Worm (Caenorhabditis elegans) whole organism, late embryonic: ENCODE data around the gene slc-28.2.

Experiments used
- C08G9.2 ChIP-seq: sonication (generic microtip); optimal IDR thresholded peaks from 2 replicates; lab custom pipeline; 2016; ENCODE audit warnings: mild to moderate bottlenecking, missing genetic modification characterization, moderate library complexity, missing compliant biosample characterization
- C38D4.7 ChIP-seq: fragments of 200-800 bp; sonication (Bioruptor generic); optimal IDR thresholded peaks from 2 replicates; lab custom pipeline; 2018; ENCODE audit warnings: mild to moderate bottlenecking, missing genetic modification characterization, moderate library complexity, missing compliant biosample characterization
- K02D7.2 ChIP-seq: sonication (generic microtip); optimal IDR thresholded peaks from 2 replicates; lab custom pipeline; 2017; ENCODE audit warnings: mild to moderate bottlenecking, missing genetic modification characterization, missing compliant biosample characterization
- Y22D7AL.16 ChIP-seq: sonication (generic microtip); optimal IDR thresholded peaks from 2 replicates; lab custom pipeline; 2016; ENCODE audit warnings: missing genetic modification characterization, missing compliant biosample characterization
- ahr-1 ChIP-seq: sonication (generic microtip); optimal IDR thresholded peaks from 2 replicates; lab custom pipeline; 2016; ENCODE audit warnings: missing genetic modification characterization, missing compliant biosample characterization
- ama-1 ChIP-seq: fragments of 150-350 bp; optimal IDR thresholded peaks from 2 replicates; lab custom pipeline; 2014
- ceh-2 ChIP-seq: sonication (generic microtip); optimal IDR thresholded peaks from 2 replicates; lab custom pipeline; 2016; ENCODE audit warnings: missing genotype, missing genetic modification characterization, missing compliant biosample characterization
- ceh-22 ChIP-seq: sonication (generic microtip); optimal IDR thresholded peaks from 2 replicates; lab custom pipeline; 2017; ENCODE audit warnings: missing biosample characterization, missing genetic modification characterization
- ceh-24 ChIP-seq: sonication (generic microtip); optimal IDR thresholded peaks from 2 replicates; lab custom pipeline; 2016; ENCODE audit warnings: mild to moderate bottlenecking, missing genetic modification characterization, missing compliant biosample characterization
- ceh-30 ChIP-seq: fragments of 150-350 bp; optimal IDR thresholded peaks from 2 replicates; lab custom pipeline; 2014; ENCODE audit warnings: missing biosample characterization, missing genetic modification characterization
- ceh-31 ChIP-seq: sonication (generic microtip); optimal IDR thresholded peaks from 2 replicates; lab custom pipeline; 2016; ENCODE audit warnings: missing genetic modification characterization, missing compliant biosample characterization
- ceh-34 ChIP-seq: sonication (generic microtip); optimal IDR thresholded peaks from 2 replicates; lab custom pipeline; 2016; ENCODE audit warnings: mild to moderate bottlenecking, missing genetic modification characterization, missing compliant biosample characterization
- ceh-45 ChIP-seq: fragments of 200-800 bp; sonication (Bioruptor generic); IDR thresholded peaks from 2 replicates; pipeline ENCODE4 v1.3.6; 2022; ENCODE audit warnings: missing genetic modification reagents, missing genetic modification characterization, missing compliant biosample characterization
- ceh-48 ChIP-seq: sonication (generic microtip); optimal IDR thresholded peaks from 2 replicates; lab custom pipeline; 2016; ENCODE audit warnings: missing genetic modification characterization, inconsistent platforms, missing compliant biosample characterization
- ceh-6 ChIP-seq: fragments of 200-800 bp; sonication (Bioruptor generic); optimal IDR thresholded peaks from 2 replicates; lab custom pipeline; 2018; ENCODE audit warnings: mild to moderate bottlenecking, missing genetic modification characterization, missing compliant biosample characterization
- che-1 ChIP-seq: sonication (generic microtip); optimal IDR thresholded peaks from 2 replicates; lab custom pipeline; 2016; ENCODE audit warnings: mild to moderate bottlenecking, missing genetic modification characterization, missing compliant biosample characterization
- dve-1 ChIP-seq: sonication (generic microtip); optimal IDR thresholded peaks from 2 replicates; lab custom pipeline; 2017; ENCODE audit warnings: antibody characterized with exemption, mild to moderate bottlenecking, missing genetic modification characterization, missing compliant biosample characterization
- elt-2 ChIP-seq: sonication (generic microtip); optimal IDR thresholded peaks from 2 replicates; lab custom pipeline; 2016; ENCODE audit warnings: missing genetic modification reagents, missing genetic modification characterization, missing compliant biosample characterization
- ets-4 ChIP-seq: sonication (generic microtip); optimal IDR thresholded peaks from 2 replicates; lab custom pipeline; 2016; ENCODE audit warnings: missing genetic modification characterization, missing compliant biosample characterization
- hlh-13 ChIP-seq: fragments of 200-800 bp; sonication (Bioruptor generic); optimal IDR thresholded peaks from 2 replicates; lab custom pipeline; 2018; ENCODE audit warnings: mild to moderate bottlenecking, missing genetic modification characterization, missing compliant biosample characterization
- hlh-30 ChIP-seq: sonication (generic microtip); optimal IDR thresholded peaks from 2 replicates; lab custom pipeline; 2017; ENCODE audit warnings: antibody characterized with exemption, missing genetic modification characterization, missing compliant biosample characterization; ENCODE audit not compliant: insufficient read depth
- hlh-6 ChIP-seq: sonication (generic microtip); optimal IDR thresholded peaks from 2 replicates; lab custom pipeline; 2016; ENCODE audit warnings: missing genotype, missing genetic modification characterization, missing compliant biosample characterization
- hlh-8 ChIP-seq: sonication (generic microtip); optimal IDR thresholded peaks from 2 replicates; lab custom pipeline; 2016; ENCODE audit warnings: missing genotype, missing genetic modification characterization, missing compliant biosample characterization
- lim-6 ChIP-seq: sonication (generic microtip); optimal IDR thresholded peaks from 2 replicates; lab custom pipeline; 2016; ENCODE audit warnings: missing genetic modification characterization, missing compliant biosample characterization
- nfya-1 ChIP-seq: sonication (generic microtip); optimal IDR thresholded peaks from 2 replicates; lab custom pipeline; 2017; ENCODE audit warnings: missing genetic modification characterization, mild to moderate bottlenecking, missing compliant biosample characterization, antibody characterized with exemption, moderate library complexity
- npax-4 ChIP-seq: sonication (generic microtip); optimal IDR thresholded peaks from 2 replicates; lab custom pipeline; 2016; ENCODE audit warnings: missing genetic modification characterization, missing compliant biosample characterization
- odd-2 ChIP-seq: sonication (generic microtip); optimal IDR thresholded peaks from 2 replicates; lab custom pipeline; 2017; ENCODE audit warnings: antibody characterized with exemption, mild to moderate bottlenecking, missing genetic modification characterization, missing compliant biosample characterization
- pag-3 ChIP-seq: sonication (generic microtip); optimal IDR thresholded peaks from 2 replicates; lab custom pipeline; 2016; ENCODE audit warnings: missing compliant biosample characterization, missing genetic modification characterization, borderline replicate concordance
- pat-9 ChIP-seq: fragments of 200-800 bp; sonication (Bioruptor generic); optimal IDR thresholded peaks from 2 replicates; lab custom pipeline; 2018; ENCODE audit warnings: mild to moderate bottlenecking, missing genetic modification characterization, moderate library complexity, missing compliant biosample characterization
- pqm-1 ChIP-seq: sonication (generic microtip); optimal IDR thresholded peaks from 2 replicates; lab custom pipeline; 2016; ENCODE audit warnings: missing genetic modification characterization, missing compliant biosample characterization
- pros-1 ChIP-seq: fragments of 150-350 bp; optimal IDR thresholded peaks from 2 replicates; lab custom pipeline; 2014; ENCODE audit warnings: missing biosample characterization, missing genetic modification reagents, missing genetic modification characterization
- ref-2 ChIP-seq: sonication (generic microtip); optimal IDR thresholded peaks from 2 replicates; lab custom pipeline; 2016; ENCODE audit warnings: missing genetic modification characterization, missing compliant biosample characterization
- rnt-1 ChIP-seq: sonication (generic microtip); optimal IDR thresholded peaks from 2 replicates; lab custom pipeline; 2016; ENCODE audit warnings: missing genetic modification characterization, missing compliant biosample characterization
- syd-9 ChIP-seq: sonication (generic microtip); optimal IDR thresholded peaks from 2 replicates; lab custom pipeline; 2016; ENCODE audit warnings: mild to moderate bottlenecking, missing genetic modification characterization, moderate library complexity, missing compliant biosample characterization
- tbx-2 ChIP-seq: sonication (generic microtip); optimal IDR thresholded peaks from 2 replicates; lab custom pipeline; 2016; ENCODE audit warnings: missing genetic modification characterization, missing compliant biosample characterization
- tbx-7 ChIP-seq: sonication (generic microtip); optimal IDR thresholded peaks from 2 replicates; lab custom pipeline; 2016; ENCODE audit warnings: missing genotype, missing genetic modification characterization, missing compliant biosample characterization
- unc-42 ChIP-seq: sonication (generic microtip); optimal IDR thresholded peaks from 2 replicates; lab custom pipeline; 2016; ENCODE audit warnings: missing genotype, missing genetic modification characterization, missing compliant biosample characterization
- unc-55 ChIP-seq: sonication (generic microtip); optimal IDR thresholded peaks from 2 replicates; lab custom pipeline; 2017; ENCODE audit warnings: missing biosample characterization, missing genetic modification reagents, missing genetic modification characterization
- unc-86 ChIP-seq: sonication (generic microtip); optimal IDR thresholded peaks from 2 replicates; lab custom pipeline; 2016; ENCODE audit warnings: missing genetic modification characterization, missing compliant biosample characterization
- zip-5 ChIP-seq: sonication (generic microtip); optimal IDR thresholded peaks from 2 replicates; lab custom pipeline; 2016; ENCODE audit warnings: missing genetic modification characterization, missing compliant biosample characterization
- ztf-16 ChIP-seq: sonication (generic microtip); optimal IDR thresholded peaks from 2 replicates; lab custom pipeline; 2017; ENCODE audit warnings: missing genetic modification characterization, missing compliant biosample characterization

Gene slc-28.2

DNA sequence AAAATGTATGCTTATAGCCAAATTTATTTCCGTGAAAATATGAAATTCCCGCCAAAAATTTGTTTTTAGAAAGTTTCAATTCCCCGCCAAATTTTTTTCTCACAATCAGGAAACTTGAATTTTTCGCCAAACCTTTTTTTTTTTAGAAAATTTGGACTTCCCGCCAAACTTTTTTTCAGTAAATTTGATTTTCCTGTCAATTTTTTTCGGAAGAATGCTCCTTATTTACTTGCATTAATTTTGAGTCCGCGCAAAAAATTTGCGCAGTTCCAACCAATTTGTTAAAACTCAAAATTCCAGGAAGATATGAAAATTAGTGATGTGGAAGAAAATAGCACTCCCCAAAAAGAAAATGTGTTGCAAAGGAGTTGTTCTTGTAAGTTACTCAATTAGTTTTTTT lies at the start of gene slc-28.2:
Gene slc-28.2, plus strand, starts transcription at position 301 of the 400 bp plus-strand sequence.
- no peak for TF ChIP-seq che-1 (tag; lab: Kevin White, UChicago)
- no peak for TF ChIP-seq elt-2
- TF ChIP-seq hlh-13 (GFP tag; lab: Kevin White, UChicago) = no peak
- TF ChIP-seq ceh-45 (GFP tag; lab: Robert Waterston, UW) = no peak

ce11 chrV:3413010-3413409 lies 47.0 kb upstream of the slc-28.2 start, which contains the start of gene txt-11:
TSS of gene txt-11 (plus strand) at chrV:3413310.
- TF ChIP-seq ceh-24 (tag; lab: Kevin White, UChicago) (no peak), unc-55 (GFP tag; lab: Kevin White, UChicago) (no peak), rnt-1 (tag; lab: Kevin White, UChicago) (no peak), C38D4.7 (GFP tag; lab: Kevin White, UChicago) (no peak), tbx-7 (tag; lab: Kevin White, UChicago) (no peak), Y22D7AL.16 (tag; lab: Kevin White, UChicago) (no peak), ceh-31 (tag; lab: Kevin White, UChicago) (no peak), syd-9 (tag; lab: Kevin White, UChicago) (no peak), hlh-30 (tag; lab: Kevin White, UChicago) (no peak)

DNA sequence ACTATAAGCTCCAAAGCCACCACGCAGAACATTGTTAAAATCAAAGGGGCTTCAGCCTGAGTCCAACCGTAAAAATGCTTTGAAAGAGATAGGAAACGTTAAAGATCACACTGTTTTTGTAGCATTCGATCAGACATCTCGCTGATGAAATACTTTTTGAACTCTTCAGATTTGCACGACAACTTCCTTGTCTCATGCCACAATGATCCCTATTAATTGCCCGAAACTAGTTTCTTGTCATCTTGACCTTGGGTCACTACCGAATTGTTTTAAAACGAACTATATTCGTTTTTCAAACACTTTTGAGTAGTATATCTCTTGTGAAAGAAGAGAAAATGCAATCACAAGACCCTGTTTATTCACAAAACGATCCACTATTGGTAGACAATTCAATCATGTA lies 42.1 kb upstream of the slc-28.2 start, which contains the start of gene T20D4.3:
Gene T20D4.3, plus strand, starts transcription at position 301 of the 400 bp plus-strand sequence.
- TF ChIP-seq odd-2 (no peak), ceh-34 (tag; lab: Kevin White, UChicago) (no peak), ceh-30 (tag; lab: Kevin White, UChicago) (no peak), lim-6 (no peak), che-1 (tag; lab: Kevin White, UChicago) (no peak), hlh-8 (no peak), hlh-6 (tag; lab: Kevin White, UChicago) (no peak), zip-5 (no peak), ceh-2 (tag; lab: Kevin White, UChicago) (no peak), ceh-48 (no peak), ref-2 (tag; lab: Kevin White, UChicago) (no peak), ama-1 (no peak), ahr-1 (tag; lab: Kevin White, UChicago) (no peak), unc-42 (tag; lab: Kevin White, UChicago) (no peak)

- TF ChIP-seq ceh-31 (tag; lab: Kevin White, UChicago) (no peak), unc-55 (GFP tag; lab: Kevin White, UChicago) (no peak), C08G9.2 (tag; lab: Kevin White, UChicago) (no peak), rnt-1 (tag; lab: Kevin White, UChicago) (no peak), pros-1 (no peak), nfya-1 (tag; lab: Kevin White, UChicago) (no peak), pat-9 (tag; lab: Kevin White, UChicago) (no peak), npax-4 (tag; lab: Kevin White, UChicago) (no peak), ceh-6 (GFP tag; lab: Kevin White, UChicago) (no peak), ceh-30 (tag; lab: Kevin White, UChicago) (no peak)
Observed at ce11 chrV:3424341-3424740, 35.7 kb upstream of the slc-28.2 start, which contains the start of gene srab-21. TSS of gene srab-21 (minus strand) at chrV:3424441.

DNA sequence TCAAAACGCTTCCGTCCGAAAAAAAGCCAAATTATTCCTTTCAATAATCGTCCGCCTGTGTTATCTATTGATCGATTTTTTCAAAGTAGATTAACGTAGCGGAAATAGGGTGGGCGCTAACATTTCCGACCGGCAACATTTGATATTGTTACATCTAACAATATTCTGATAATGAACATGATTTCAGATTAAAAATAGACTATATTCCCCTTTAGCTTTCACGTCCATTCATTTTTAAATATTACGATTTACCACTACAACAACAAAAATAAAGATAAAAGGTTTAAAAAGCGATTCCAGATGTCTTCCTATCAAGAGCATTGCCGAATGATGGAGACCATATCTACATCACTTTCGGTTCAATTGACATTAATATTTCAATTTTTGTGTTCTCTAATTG lies 33.9 kb upstream of the slc-28.2 start, which contains the start of gene srab-22:
Gene srab-22, plus strand, starts transcription at position 301 of the 400 bp plus-strand sequence.
- TF ChIP-seq lim-6 = no peak

ce11 chrV:3428697-3429096 lies 31.3 kb upstream of the slc-28.2 start, which contains the start of gene srab-20:
TSS of gene srab-20 (plus strand) at chrV:3428997.
- TF ChIP-seq K02D7.2 (tag; lab: Kevin White, UChicago) = no peak
- TF ChIP-seq ets-4 (tag; lab: Kevin White, UChicago) = no peak
- TF ChIP-seq ztf-16 = no peak
- TF ChIP-seq tbx-7 (tag; lab: Kevin White, UChicago) = no peak
- TF ChIP-seq pqm-1 (tag; lab: Kevin White, UChicago) = no peak
- no peak for TF ChIP-seq ceh-22 (tag; lab: Kevin White, UChicago)
- no peak for TF ChIP-seq unc-86 (tag; lab: Kevin White, UChicago)
- no peak for TF ChIP-seq pag-3 (tag; lab: Kevin White, UChicago)
- no peak for TF ChIP-seq C08G9.2 (tag; lab: Kevin White, UChicago)
- no peak for TF ChIP-seq ceh-24 (tag; lab: Kevin White, UChicago)
- no peak for TF ChIP-seq tbx-2 (tag; lab: Kevin White, UChicago)
- no peak for TF ChIP-seq ceh-6 (GFP tag; lab: Kevin White, UChicago)
- no peak for TF ChIP-seq dve-1 (tag; lab: Kevin White, UChicago)
- no peak for TF ChIP-seq unc-42 (tag; lab: Kevin White, UChicago)
